Worm (Caenorhabditis elegans) whole organism, late embryonic: ENCODE data around the gene T20B5.2.

ENCODE experiments used
- dmd-4 ChIP-seq: sonication (generic microtip); optimal IDR thresholded peaks from 2 replicates; lab custom pipeline; 2016; ENCODE audit warnings: borderline replicate concordance, missing genetic modification characterization, missing compliant biosample characterization
- elt-2 ChIP-seq: sonication (generic microtip); optimal IDR thresholded peaks from 2 replicates; lab custom pipeline; 2016; ENCODE audit warnings: missing genetic modification reagents, missing genetic modification characterization, missing compliant biosample characterization
- lin-11 ChIP-seq: fragments of 200-800 bp; sonication (Bioruptor generic); optimal IDR thresholded peaks from 2 replicates; lab custom pipeline; 2018; ENCODE audit warnings: mild to moderate bottlenecking, missing genetic modification characterization, missing compliant biosample characterization
- nfya-1 ChIP-seq: sonication (generic microtip); optimal IDR thresholded peaks from 2 replicates; lab custom pipeline; 2017; ENCODE audit warnings: missing genetic modification characterization, mild to moderate bottlenecking, missing compliant biosample characterization, antibody characterized with exemption, moderate library complexity
- nhr-11 ChIP-seq: fragments of 150-350 bp; optimal IDR thresholded peaks from 2 replicates; lab custom pipeline; 2014; ENCODE audit warnings: missing biosample characterization, missing genetic modification characterization
- pag-3 ChIP-seq: sonication (generic microtip); optimal IDR thresholded peaks from 2 replicates; lab custom pipeline; 2016; ENCODE audit warnings: missing compliant biosample characterization, missing genetic modification characterization, borderline replicate concordance
- pqm-1 ChIP-seq: sonication (generic microtip); optimal IDR thresholded peaks from 2 replicates; lab custom pipeline; 2016; ENCODE audit warnings: missing genetic modification characterization, missing compliant biosample characterization
- unc-55 ChIP-seq: sonication (generic microtip); optimal IDR thresholded peaks from 2 replicates; lab custom pipeline; 2017; ENCODE audit warnings: missing biosample characterization, missing genetic modification reagents, missing genetic modification characterization

ce11 chrX:9373729-9374128, 42.8 kb downstream of the T20B5.2 start:
- TF ChIP-seq nhr-11 (tag; lab: Kevin White, UChicago) (no peak), lin-11 (tag; lab: Kevin White, UChicago) (no peak), pag-3 (tag; lab: Kevin White, UChicago) (no peak), elt-2 (tag; lab: Kevin White, UChicago) (no peak), unc-55 (GFP tag; lab: Kevin White, UChicago) (no peak), dmd-4 (tag; lab: Kevin White, UChicago) (no peak), nfya-1 (tag; lab: Kevin White, UChicago) (no peak), pqm-1 (no peak)
